Fruit fly (Drosophila melanogaster): Measurements from ENCODE around the gene Dr.

- TF ChIP-seq kay (GFP tag; ENCODE audit: borderline replicate concordance) = no peak
- TF ChIP-seq pad (GFP tag; optimal IDR thresholded peaks at IDR 0.05) = no peak
- TF ChIP-seq toe (GFP tag; optimal IDR thresholded peaks at IDR 0.05) = no peak
Measured at dm6 chr3R:29610958-29611357, 54.8 kb downstream of the Dr start.

Measured in whole organism, adult.